Worm (Caenorhabditis elegans) whole organism, L2 larva: ENCODE data around the gene nas-38.

ENCODE experiments used
- alr-1 ChIP-seq: fragments of 150-350 bp; optimal IDR thresholded peaks from 2 replicates; lab custom pipeline; 2014; ENCODE audit warnings: missing biosample characterization, missing genetic modification characterization
- aly-2 ChIP-seq: fragments of 150-350 bp; optimal IDR thresholded peaks from 2 replicates; lab custom pipeline; 2014; ENCODE audit warnings: missing biosample characterization, missing genetic modification characterization
- elt-1 ChIP-seq: fragments of 150-350 bp; optimal IDR thresholded peaks from 2 replicates; lab custom pipeline; 2014; ENCODE audit warnings: missing biosample characterization, missing genetic modification characterization
- fos-1 ChIP-seq: fragments of 150-350 bp; optimal IDR thresholded peaks from 2 replicates; lab custom pipeline; 2014; ENCODE audit warnings: missing biosample characterization, missing genetic modification characterization
- lin-13 ChIP-seq: fragments of 150-350 bp; optimal IDR thresholded peaks from 2 replicates; lab custom pipeline; 2014; ENCODE audit warnings: missing biosample characterization, missing genetic modification reagents, missing genetic modification characterization
- nhr-10 ChIP-seq: sonication (generic microtip); optimal IDR thresholded peaks from 2 replicates; lab custom pipeline; 2017; ENCODE audit warnings: missing biosample characterization, missing genetic modification characterization
- nhr-11 ChIP-seq: fragments of 150-350 bp; optimal IDR thresholded peaks from 2 replicates; lab custom pipeline; 2014; ENCODE audit warnings: missing biosample characterization, missing genetic modification characterization
- nhr-237 ChIP-seq: fragments of 150-350 bp; optimal IDR thresholded peaks from 2 replicates; lab custom pipeline; 2014; ENCODE audit warnings: missing biosample characterization, missing genetic modification characterization
- snpc-4 ChIP-seq: fragments of 150-350 bp; optimal IDR thresholded peaks from 2 replicates; lab custom pipeline; 2014; ENCODE audit warnings: missing biosample characterization, missing genetic modification characterization
- unc-39 ChIP-seq: fragments of 150-350 bp; optimal IDR thresholded peaks from 2 replicates; lab custom pipeline; 2014; ENCODE audit warnings: missing biosample characterization, missing genetic modification characterization

DNA sequence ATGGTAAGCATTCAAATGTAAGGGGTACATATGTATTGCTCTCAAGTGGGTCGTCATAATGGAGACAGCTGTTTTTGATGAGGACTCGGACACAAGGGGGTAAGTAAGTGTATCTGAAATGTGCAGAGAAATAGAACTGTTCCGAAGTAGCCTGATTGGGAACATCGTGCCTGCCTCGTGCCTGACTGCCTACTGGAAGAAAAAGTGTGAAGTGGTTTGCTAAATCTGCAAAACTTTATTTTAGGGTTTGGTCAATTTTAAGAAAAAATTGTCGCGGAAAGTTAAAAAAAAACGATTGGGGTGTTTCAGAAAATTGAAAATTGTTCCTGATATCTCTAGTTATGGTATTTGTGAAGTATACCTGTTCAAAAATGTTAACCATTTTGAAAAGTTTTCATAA lies 762 bp upstream of the nas-38 start, which contains the start of gene hlh-19:
- TF ChIP-seq snpc-4 (tag; lab: Kevin White, UChicago) (no peak), nhr-237 (tag; lab: Kevin White, UChicago) (no peak), alr-1 (no peak), nhr-11 (tag; lab: Kevin White, UChicago) (no peak), nhr-10 (tag; lab: Kevin White, UChicago) (no peak), lin-13 (no peak), aly-2 (no peak), unc-39 (no peak), elt-1 (no peak), fos-1 (no peak)
